Worm (Caenorhabditis elegans): ENCODE results near the gene srh-109.

ce11 chrV:17212743-17213142 lies 7.5 kb downstream of the srh-109 start, which contains the start of gene srh-113:
- no peak for TF ChIP-seq nhr-11 (tag; optimal IDR thresholded peaks at IDR 0.05)
- TF ChIP-seq rnt-1 (tag; optimal IDR thresholded peaks at IDR 0.05): no peak
- TF ChIP-seq hlh-13 (GFP tag; optimal IDR thresholded peaks at IDR 0.05): no peak
- TF ChIP-seq zip-5 (tag; optimal IDR thresholded peaks at IDR 0.05): no peak
- no peak for TF ChIP-seq ztf-16 (tag; optimal IDR thresholded peaks at IDR 0.05)
- TF ChIP-seq lin-11 (tag; optimal IDR thresholded peaks at IDR 0.05): no peak
- TF ChIP-seq elt-2 (tag; optimal IDR thresholded peaks at IDR 0.05): no peak
- no peak for TF ChIP-seq fax-1 (tag; optimal IDR thresholded peaks at IDR 0.05)
